Worm (Caenorhabditis elegans) whole organism, early embryonic: ENCODE results near the gene C30G7.4.

Source experiments
- ama-1 ChIP-seq: fragments of 150-350 bp; optimal IDR thresholded peaks from 2 replicates; lab custom pipeline; 2014
- ceh-36 ChIP-seq: sonication (generic microtip); optimal IDR thresholded peaks from 2 replicates; lab custom pipeline; 2016; ENCODE audit warnings: missing genetic modification characterization, inconsistent platforms, missing compliant biosample characterization

DNA sequence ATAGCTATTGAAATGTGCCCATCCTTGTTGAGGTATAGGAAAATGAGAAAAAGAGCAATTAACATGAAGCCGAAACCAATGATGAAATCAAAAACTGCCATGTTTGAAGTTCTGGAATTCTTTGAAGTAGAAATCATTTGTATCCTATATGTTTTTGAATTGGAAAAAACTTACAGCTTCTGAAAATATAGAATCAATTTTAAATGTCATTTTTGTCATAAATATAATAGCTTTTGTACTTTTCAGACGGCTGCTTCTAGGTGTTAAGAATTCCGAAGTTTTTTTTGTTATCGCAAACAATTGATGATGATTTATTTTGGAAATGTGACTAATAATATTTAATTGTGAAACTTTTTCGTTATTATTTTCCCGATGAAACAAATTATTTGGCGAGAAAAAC, at the start of gene C30G7.4:
- TF ChIP-seq ceh-36 (tag; lab: Kevin White, UChicago) (no peak), ama-1 (lab: Kevin White, UChicago) (no peak)
